Fruit fly (Drosophila melanogaster) whole organism, embryonic: ENCODE data around the gene HemK1.
A peak's percentile ranks its signal among the peaks of the same experiment; 100 is the strongest.

Source experiments
- Ada2b ChIP-seq: fragments of 200-800 bp; sonication (Bioruptor generic); IDR thresholded peaks from 2 replicates; pipeline ENCODE4 v1.3.6; 2022; ENCODE audit warnings: missing biosample characterization, missing genetic modification characterization
- Awh ChIP-seq: fragments of 200-800 bp; sonication (Bioruptor generic); IDR thresholded peaks from 2 replicates; pipeline ENCODE4, ENCODE4 v1.3.6; 2022; ENCODE audit warnings: missing biosample characterization, missing genetic modification characterization
- CG10979 ChIP-seq: fragments of 200-800 bp; sonication (Bioruptor generic); optimal IDR thresholded peaks from 2 replicates; lab custom pipeline; 2018; ENCODE audit warnings: missing biosample characterization, mild to moderate bottlenecking, missing genetic modification characterization, moderate library complexity
- CG11560 ChIP-seq: fragments of 200-800 bp; sonication (Bioruptor generic); IDR thresholded peaks from 3 replicates; pipeline ENCODE4 v1.3.6; 2022; ENCODE audit warnings: missing biosample characterization, missing genetic modification characterization
- CG17328 ChIP-seq: fragments of 200-800 bp; sonication (Bioruptor generic); IDR thresholded peaks from 2 replicates; pipeline ENCODE4 v1.3.6; 2022; ENCODE audit warnings: missing biosample characterization, missing genetic modification characterization
- CG17802 ChIP-seq: fragments of 200-800 bp; sonication (Bioruptor generic); optimal IDR thresholded peaks from 2 replicates; lab custom pipeline; 2018; ENCODE audit warnings: missing biosample characterization, mild to moderate bottlenecking, missing genetic modification characterization, moderate library complexity
- CG17829 ChIP-seq: fragments of 200-800 bp; optimal IDR thresholded peaks from 2 replicates; lab custom pipeline; 2019; ENCODE audit warnings: missing biosample characterization, mild to moderate bottlenecking, missing genetic modification characterization, moderate library complexity
- CG18599 ChIP-seq: fragments of 200-800 bp; sonication (Bioruptor generic); optimal IDR thresholded peaks from 3 replicates; lab custom pipeline; 2017; ENCODE audit warnings: missing biosample characterization, missing genetic modification characterization, mild to moderate bottlenecking, moderate library complexity, missing genetic modification reagents
- CG18619 ChIP-seq: fragments of 200-800 bp; sonication (Bioruptor generic); optimal IDR thresholded peaks from 3 replicates; lab custom pipeline; 2017; ENCODE audit warnings: missing biosample characterization, mild to moderate bottlenecking, missing genetic modification characterization
- CG2129 ChIP-seq: fragments of 200-800 bp; sonication (Bioruptor generic); IDR thresholded peaks from 2 replicates; pipeline ENCODE4 v1.3.6; 2022; ENCODE audit warnings: missing biosample characterization, missing genetic modification characterization; ENCODE audit not compliant: partially characterized antibody
- CG2202 ChIP-seq: fragments of 200-800 bp; sonication (Bioruptor generic); optimal IDR thresholded peaks from 2 replicates; lab custom pipeline; 2018; ENCODE audit warnings: missing biosample characterization, mild to moderate bottlenecking, missing genetic modification characterization
- CG2678 ChIP-seq: fragments of 200-800 bp; sonication (Bioruptor generic); optimal IDR thresholded peaks from 3 replicates; lab custom pipeline; 2019; ENCODE audit warnings: missing biosample characterization, mild to moderate bottlenecking, missing genetic modification characterization, moderate library complexity
- CG3163 ChIP-seq: fragments of 200-800 bp; sonication (Bioruptor generic); optimal IDR thresholded peaks from 3 replicates; lab custom pipeline; 2016; ENCODE audit warnings: missing biosample characterization, missing genetic modification characterization
- CG34376 ChIP-seq: fragments of 200-800 bp; sonication (Bioruptor generic); optimal IDR thresholded peaks from 2 replicates; lab custom pipeline; 2018; ENCODE audit warnings: missing biosample characterization, mild to moderate bottlenecking, missing genetic modification characterization
- CG4360 ChIP-seq: fragments of 200-800 bp; sonication (Bioruptor generic); IDR thresholded peaks from 2 replicates; pipeline ENCODE4 v1.3.6; 2022; ENCODE audit warnings: missing biosample characterization, missing genetic modification characterization
- CG4707 ChIP-seq: fragments of 200-800 bp; sonication (Bioruptor generic); optimal IDR thresholded peaks from 2 replicates; lab custom pipeline; 2018; ENCODE audit warnings: missing biosample characterization, mild to moderate bottlenecking, missing genetic modification characterization, moderate library complexity
- CG8089 ChIP-seq: fragments of 200-800 bp; sonication (Bioruptor generic); optimal IDR thresholded peaks from 3 replicates; lab custom pipeline; 2016; ENCODE audit warnings: missing biosample characterization, missing genetic modification characterization
- CTCF ChIP-seq: fragments of 200-800 bp; sonication (Bioruptor generic); optimal IDR thresholded peaks from 2 replicates; lab custom pipeline; 2017; ENCODE audit warnings: missing biosample characterization, mild to moderate bottlenecking, missing genetic modification characterization, moderate library complexity
- D19A ChIP-seq: fragments of 200-800 bp; optimal IDR thresholded peaks from 3 replicates; lab custom pipeline; 2019; ENCODE audit warnings: missing biosample characterization, mild to moderate bottlenecking, missing genetic modification characterization, moderate library complexity
- Dfd ChIP-seq, 2 experiments: fragments of >200 bp; optimal IDR thresholded peaks; 2 replicates each; lab custom pipeline; 2017; ENCODE audit warnings: missing biosample characterization in 2 of 2, missing genetic modification characterization in 2 of 2
- HLH3B ChIP-seq: fragments of 200-800 bp; sonication (Bioruptor generic); IDR thresholded peaks from 2 replicates; pipeline ENCODE4 v1.3.6; 2022; ENCODE audit warnings: missing biosample characterization, missing genetic modification characterization
- Hey ChIP-seq: fragments of 200-800 bp; sonication (Bioruptor generic); optimal IDR thresholded peaks from 3 replicates; lab custom pipeline; 2018; ENCODE audit warnings: missing biosample characterization, mild to moderate bottlenecking, missing genetic modification characterization
- MTF-1 ChIP-seq: fragments of 200-800 bp; sonication (Bioruptor generic); optimal IDR thresholded peaks from 2 replicates; lab custom pipeline; 2018; ENCODE audit warnings: missing biosample characterization, mild to moderate bottlenecking, missing genetic modification characterization, borderline replicate concordance
- Med ChIP-seq: fragments of 200-800 bp; sonication (Bioruptor generic); peaks from one replicate; lab custom pipeline; 2016; ENCODE audit warnings: missing biosample characterization, missing genetic modification characterization, mild to moderate bottlenecking, inconsistent platforms, moderate library complexity
- Mes4 ChIP-seq: fragments of 200-800 bp; sonication (Bioruptor generic); optimal IDR thresholded peaks from 2 replicates; lab custom pipeline; 2016; ENCODE audit warnings: missing biosample characterization, missing genetic modification characterization
- NfI ChIP-seq: fragments of 200-800 bp; sonication (Bioruptor generic); optimal IDR thresholded peaks from 3 replicates; lab custom pipeline; 2018; ENCODE audit warnings: missing biosample characterization, mild to moderate bottlenecking, missing genetic modification characterization, moderate library complexity
- Optix ChIP-seq: fragments of 200-800 bp; sonication (Bioruptor generic); IDR thresholded peaks from 3 replicates; pipeline ENCODE4 v1.3.6; 2022; ENCODE audit warnings: missing biosample characterization, missing genetic modification characterization
- ato ChIP-seq: fragments of 200-800 bp; sonication (Bioruptor generic); IDR thresholded peaks from 2 replicates; pipeline ENCODE4 v1.3.6; 2022; ENCODE audit warnings: missing biosample characterization, missing genetic modification characterization; ENCODE audit not compliant: partially characterized antibody
- cwo ChIP-seq: fragments of 200-800 bp; sonication (Bioruptor generic); optimal IDR thresholded peaks from 3 replicates; lab custom pipeline; 2017; ENCODE audit warnings: missing biosample characterization, missing genetic modification characterization, mild to moderate bottlenecking, moderate library complexity, missing genetic modification reagents
- dmrt11E ChIP-seq: fragments of 200-800 bp; sonication (Bioruptor generic); optimal IDR thresholded peaks from 3 replicates; lab custom pipeline; 2018; ENCODE audit warnings: missing biosample characterization, mild to moderate bottlenecking, missing genetic modification characterization, moderate library complexity
- esg ChIP-seq: fragments of 200-800 bp; sonication (Bioruptor generic); conservative IDR thresholded peaks from 2 replicates; pipeline ENCODE4 v1.3.6; 2022; ENCODE audit warnings: missing biosample characterization, missing genetic modification characterization
- fd96Cb ChIP-seq: fragments of 200-800 bp; sonication (Bioruptor generic); optimal IDR thresholded peaks from 2 replicates; lab custom pipeline; 2018; ENCODE audit warnings: missing biosample characterization, mild to moderate bottlenecking, missing genetic modification characterization, moderate library complexity
- fru ChIP-seq: fragments of >200 bp; optimal IDR thresholded peaks from 2 replicates; lab custom pipeline; 2017
- grau ChIP-seq: fragments of 200-800 bp; optimal IDR thresholded peaks from 3 replicates; lab custom pipeline; 2019; ENCODE audit warnings: missing biosample characterization, mild to moderate bottlenecking, missing genetic modification characterization, moderate library complexity
- gt ChIP-seq: fragments of 200-800 bp; sonication (Bioruptor generic); IDR thresholded peaks from 2 replicates; pipeline ENCODE4 v1.3.6; 2022; ENCODE audit warnings: missing biosample characterization, missing genetic modification characterization
- her ChIP-seq: fragments of 200-800 bp; sonication (Bioruptor generic); optimal IDR thresholded peaks from 2 replicates; lab custom pipeline; 2016; ENCODE audit warnings: missing biosample characterization, missing genetic modification characterization
- lola ChIP-seq, 3 experiments: fragments of >200 bp in 2 of 3; fragments of 200-800 bp in 1 of 3; sonication (Bioruptor generic) in 1 of 3; optimal IDR thresholded peaks; 2 replicates each; lab custom pipeline; 2017 to 2019; ENCODE audit warnings: missing biosample characterization in 3 of 3, missing genetic modification characterization in 3 of 3, mild to moderate bottlenecking in 1 of 3, moderate library complexity in 1 of 3
- luna ChIP-seq: fragments of 200-800 bp; sonication (Bioruptor generic); optimal IDR thresholded peaks from 2 replicates; lab custom pipeline; 2016; ENCODE audit warnings: missing biosample characterization, missing genetic modification characterization
- peb ChIP-seq: fragments of 200-800 bp; sonication (Bioruptor generic); IDR thresholded peaks from 2 replicates; pipeline ENCODE4 v1.3.6; 2022; ENCODE audit warnings: missing biosample characterization, missing genetic modification characterization
- scrt ChIP-seq: fragments of 200-800 bp; sonication (Bioruptor generic); optimal IDR thresholded peaks from 2 replicates; lab custom pipeline; 2018; ENCODE audit warnings: missing biosample characterization, mild to moderate bottlenecking, missing genetic modification characterization, moderate library complexity
- sens ChIP-seq: fragments of 200-800 bp; sonication (Bioruptor generic); peaks from one replicate; lab custom pipeline; 2016; ENCODE audit warnings: missing biosample characterization, missing genetic modification characterization
- sqz ChIP-seq: fragments of 200-800 bp; sonication (Bioruptor generic); optimal IDR thresholded peaks from 3 replicates; lab custom pipeline; 2018; ENCODE audit warnings: missing biosample characterization, mild to moderate bottlenecking, missing genetic modification characterization
- ssp ChIP-seq: fragments of 200-800 bp; sonication (Bioruptor generic); IDR thresholded peaks from 2 replicates; pipeline ENCODE4 v1.3.6; 2022; ENCODE audit warnings: missing biosample characterization, missing genetic modification characterization
- tap ChIP-seq: fragments of 200-800 bp; optimal IDR thresholded peaks from 3 replicates; lab custom pipeline; 2019; ENCODE audit warnings: missing biosample characterization, mild to moderate bottlenecking, missing genetic modification characterization, moderate library complexity
- tgo ChIP-seq: fragments of 200-800 bp; sonication (Bioruptor generic); IDR thresholded peaks from 3 replicates; pipeline ENCODE4 v1.3.6; 2022; ENCODE audit warnings: missing biosample characterization, missing genetic modification characterization
- twi ChIP-seq: fragments of 200-800 bp; optimal IDR thresholded peaks from 2 replicates; lab custom pipeline; 2019; ENCODE audit warnings: missing biosample characterization, mild to moderate bottlenecking, missing genetic modification characterization, moderate library complexity
- z ChIP-seq: fragments of 200-800 bp; sonication (Bioruptor generic); IDR thresholded peaks from 3 replicates; pipeline ENCODE4 v1.3.6; 2022; ENCODE audit warnings: missing biosample characterization, missing genetic modification characterization
- zfh1 ChIP-seq: fragments of 200-800 bp; sonication (Bioruptor generic); IDR thresholded peaks from 3 replicates; pipeline ENCODE4 v1.3.6; 2022; ENCODE audit warnings: missing biosample characterization, missing genetic modification characterization

Gene HemK1

DNA sequence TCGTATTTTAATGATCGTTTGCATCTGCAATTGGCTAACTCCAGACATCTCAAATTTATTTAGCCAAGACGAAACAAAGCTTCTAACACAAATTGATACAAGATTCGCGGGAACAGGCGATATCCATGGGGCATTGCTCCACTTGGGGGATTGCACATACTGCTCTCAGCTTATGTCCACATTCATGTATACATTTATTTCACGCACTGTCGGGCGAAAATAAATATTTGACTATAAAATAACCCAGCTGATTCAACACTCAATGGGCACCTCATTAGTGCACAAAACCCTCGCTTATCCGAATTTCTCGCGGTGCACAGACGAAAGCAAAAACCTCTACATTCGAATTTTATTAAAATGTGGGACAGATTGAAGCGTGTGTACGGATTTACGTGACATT is 6.0 kb downstream of the HemK1 start (continued):
- TF ChIP-seq CG4707 (GFP tag; lab: Kevin White, UChicago) (peak; percentile 55), her (GFP tag; lab: Kevin White, UChicago) (no peak), zfh1 (GFP tag; lab: Robert Waterston, UW) (peak; percentile 46; the same call in 1 of the 3 replicates), cwo (GFP tag; lab: Kevin White, UChicago) (no peak), gt (GFP tag; lab: Robert Waterston, UW) (no peak), CG2129 (GFP tag; lab: Robert Waterston, UW) (no peak), lola (GFP tag; optimal IDR thresholded peaks at IDR 0.05; lab: Kevin White, UChicago) (peak in 1 of 3 experiments; percentile 5), HLH3B (GFP tag; lab: Robert Waterston, UW) (no peak), fd96Cb (tag; lab: Kevin White, UChicago) (no peak), D19A (peak; percentile 4), fru (lab: Kevin White, UChicago) (no peak), CG2202 (tag; lab: Kevin White, UChicago) (peak; percentile 1), dmrt11E (peak; percentile 1), twi (tag; lab: Kevin White, UChicago) (no peak), CG2678 (tag; lab: Kevin White, UChicago) (peak; percentile 57), Hey (tag; lab: Kevin White, UChicago) (no peak), CG18619 (GFP tag; lab: Kevin White, UChicago) (no peak), Awh (GFP tag; lab: Robert Waterston, UW) (peak; percentile 46; the same call in 1 of the 2 replicates), Med (peak; percentile 84), peb (no peak), luna (GFP tag; lab: Kevin White, UChicago) (no peak), CG17802 (tag; lab: Kevin White, UChicago) (no peak), ssp (GFP tag; lab: Robert Waterston, UW) (no peak), scrt (GFP tag; lab: Kevin White, UChicago) (no peak), Ada2b (no peak), z (GFP tag; lab: Robert Waterston, UW) (no peak), Optix (no peak), CG17328 (0 out of 2 replicates have a peak, but pooled peaks have one; percentile 25), Mes4 (GFP tag; lab: Kevin White, UChicago) (no peak), NfI (GFP tag; lab: Kevin White, UChicago) (no peak), CG10979 (tag; lab: Kevin White, UChicago) (no peak), CTCF (GFP tag; lab: Kevin White, UChicago) (peak; percentile 10), MTF-1 (GFP tag; lab: Kevin White, UChicago) (peak; percentile 50), ato (no peak), CG3163 (GFP tag; lab: Kevin White, UChicago) (no peak), sqz (GFP tag; lab: Kevin White, UChicago) (peak; percentile 15), CG8089 (no peak), sens (peak; percentile 55), CG18599 (GFP tag; lab: Kevin White, UChicago) (peak; percentile 42), esg (GFP tag; lab: Robert Waterston, UW) (no peak), tgo (GFP tag; lab: Robert Waterston, UW) (no peak), tap (peak; percentile 15), CG34376 (GFP tag; lab: Kevin White, UChicago) (no peak), grau (tag; lab: Kevin White, UChicago) (peak; percentile 7), Dfd (GFP tag; optimal IDR thresholded peaks at IDR 0.05; lab: Kevin White, UChicago) (no peak), CG4360 (GFP tag; lab: Robert Waterston, UW) (peak; percentile 40; the same call in 1 of the 2 replicates), CG17829 (no peak), CG11560 (tag; lab: Robert Waterston, UW) (no peak)
